Worm (Caenorhabditis elegans) whole organism, young adult: Measurements from ENCODE around the gene cyp-43A1.

Source experiments
- D2030.7 ChIP-seq: fragments of 200-800 bp; sonication (Bioruptor generic); IDR thresholded peaks from 2 replicates; pipeline ENCODE4 v1.3.6; 2022; ENCODE audit warnings: missing genetic modification reagents, missing genetic modification characterization, missing compliant biosample characterization
- F22D6.2 ChIP-seq: sonication (generic microtip); optimal IDR thresholded peaks from 2 replicates; lab custom pipeline; 2016; ENCODE audit warnings: mild to moderate bottlenecking, missing genetic modification characterization, missing compliant biosample characterization
- F49E8.2 ChIP-seq: sonication (generic microtip); optimal IDR thresholded peaks from 3 replicates; lab custom pipeline; 2017; ENCODE audit warnings: missing genetic modification characterization, mild to moderate bottlenecking, missing compliant biosample characterization, antibody characterized with exemption, moderate library complexity; ENCODE audit not compliant: insufficient read depth
- F55B11.4 ChIP-seq: sonication (generic microtip); optimal IDR thresholded peaks from 2 replicates; lab custom pipeline; 2016; ENCODE audit warnings: missing compliant biosample characterization, missing genetic modification characterization, borderline replicate concordance; ENCODE audit not compliant: insufficient read depth
- K11D2.4 ChIP-seq: fragments of 200-800 bp; sonication (Bioruptor generic); IDR thresholded peaks from 2 replicates; pipeline ENCODE4 v1.3.6; 2022; ENCODE audit warnings: missing genetic modification reagents, missing genetic modification characterization, missing compliant biosample characterization
- ama-1 ChIP-seq, 3 experiments: fragments of 150-350 bp in 1 of 3; sonication (generic microtip) in 2 of 3; optimal IDR thresholded peaks; 2 replicates each; lab custom pipeline; 2014 to 2018; ENCODE audit warnings: missing biosample characterization in 2 of 3, missing genetic modification characterization in 2 of 3, missing genetic modification reagents in 2 of 3
- nhr-90 ChIP-seq: sonication (generic microtip); optimal IDR thresholded peaks from 2 replicates; lab custom pipeline; 2016; ENCODE audit warnings: missing genotype, mild to moderate bottlenecking, missing genetic modification characterization, missing compliant biosample characterization
- unc-130 ChIP-seq: sonication (generic microtip); optimal IDR thresholded peaks from 2 replicates; lab custom pipeline; 2016; ENCODE audit warnings: missing genetic modification reagents, missing genetic modification characterization, missing compliant biosample characterization
- unc-62 ChIP-seq: fragments of 150-350 bp; optimal IDR thresholded peaks from 2 replicates; lab custom pipeline; 2014; ENCODE audit warnings: missing biosample characterization, missing genetic modification reagents, missing genetic modification characterization

DNA sequence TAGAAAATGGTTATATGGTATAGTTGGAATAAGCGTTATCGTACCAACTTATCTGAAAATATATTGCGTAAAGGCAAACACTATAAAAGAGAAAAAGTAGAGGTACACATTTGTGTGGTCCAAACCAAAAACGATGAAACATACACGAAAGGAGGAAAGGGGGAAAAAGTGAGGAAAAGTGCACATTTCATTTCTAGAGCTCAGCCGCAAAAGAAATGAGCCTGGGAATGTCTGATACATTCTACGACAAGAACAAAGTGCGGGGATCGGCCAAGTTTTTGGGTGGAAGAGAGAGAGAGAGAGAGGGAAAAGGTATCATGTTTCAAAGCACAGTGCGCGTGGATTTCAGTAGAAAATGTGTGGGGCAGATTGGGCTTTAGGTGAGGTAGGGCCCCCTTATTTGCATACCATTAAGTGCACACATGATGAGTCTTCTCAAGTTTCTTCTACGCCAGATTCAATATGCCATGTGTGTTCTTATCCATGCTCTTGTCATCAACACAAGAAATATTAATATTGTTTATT is 19.5 kb downstream of the cyp-43A1 start, which contains the start of gene rgs-6:
- no peak for TF ChIP-seq unc-62
- no peak for TF ChIP-seq F22D6.2 (tag; lab: Kevin White, UChicago)
- no peak for TF ChIP-seq unc-130
- TF ChIP-seq D2030.7: no peak
- TF ChIP-seq F49E8.2: no peak
- TF ChIP-seq ama-1 (optimal IDR thresholded peaks at IDR 0.05; lab: Kevin White, UChicago): no peak
- TF ChIP-seq ama-1 (GFP tag; optimal IDR thresholded peaks at IDR 0.05; lab: Kevin White, UChicago): no peak
- TF ChIP-seq K11D2.4 (GFP tag; lab: Robert Waterston, UW): no peak
- no peak for TF ChIP-seq nhr-90 (tag; lab: Kevin White, UChicago)
- no peak for TF ChIP-seq F55B11.4
